Fruit fly (Drosophila melanogaster): ENCODE measurements around the gene Andorra.

DNA sequence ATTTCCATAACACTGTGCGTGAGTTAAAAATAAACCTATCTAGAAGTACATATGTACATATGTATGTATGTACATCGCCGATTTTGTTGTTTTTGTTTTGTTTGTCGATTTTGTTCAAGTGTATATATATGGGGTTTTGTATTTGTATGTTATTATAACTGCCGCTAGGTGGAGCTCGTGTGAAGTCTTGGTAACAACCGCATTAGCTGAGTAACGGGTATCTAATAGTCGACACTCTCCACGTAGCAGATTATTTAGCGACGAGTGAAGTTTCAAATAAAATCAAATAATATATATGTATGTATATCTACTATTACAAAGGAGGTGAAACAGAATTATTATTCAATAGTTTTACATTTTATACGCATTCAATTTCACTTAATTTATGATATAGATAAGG, 50.0 kb downstream of the Andorra start:
- TF ChIP-seq h (optimal IDR thresholded peaks at IDR 0.05) (no peak), ttk (optimal IDR thresholded peaks at IDR 0.05) (no peak), psq (optimal IDR thresholded peaks at IDR 0.05) (no peak), Sin3A (optimal IDR thresholded peaks at IDR 0.05) (no peak), insv (optimal IDR thresholded peaks at IDR 0.05) (no peak)

Data from Kc167 (cell line).